Fruit fly (Drosophila melanogaster): ENCODE results near the gene ais.

- TF ChIP-seq CG14711 (tag; optimal IDR thresholded peaks at IDR 0.05) (no peak), kay (GFP tag; ENCODE audit: borderline replicate concordance) (no peak)
These were observed 13.3 kb upstream of the ais start, which contains the start of gene Ir75a for dm6 chr3L:17817821-17818220.
